Fruit fly (Drosophila melanogaster) whole organism, prepupa: ENCODE data around the gene p.

Source experiments
- CG6276 ChIP-seq: fragments of 200-800 bp; sonication (Bioruptor generic); optimal IDR thresholded peaks from 2 replicates; lab custom pipeline; 2017; ENCODE audit warnings: missing biosample characterization, mild to moderate bottlenecking, missing genetic modification characterization
- CG8319 ChIP-seq: fragments of 200-800 bp; sonication (Bioruptor generic); optimal IDR thresholded peaks from 3 replicates; lab custom pipeline; 2016; ENCODE audit warnings: missing biosample characterization, missing genetic modification characterization
- Ets21C ChIP-seq: fragments of 200-800 bp; sonication (Bioruptor generic); optimal IDR thresholded peaks from 3 replicates; lab custom pipeline; 2016; ENCODE audit warnings: missing biosample characterization, missing genetic modification characterization
- Hr39 ChIP-seq: fragments of 200-800 bp; sonication (Bioruptor generic); optimal IDR thresholded peaks from 2 replicates; lab custom pipeline; 2016; ENCODE audit warnings: missing biosample characterization, missing genetic modification characterization
- achi ChIP-seq: fragments of 200-800 bp; sonication (Bioruptor generic); optimal IDR thresholded peaks from 3 replicates; lab custom pipeline; 2016; ENCODE audit warnings: missing biosample characterization, missing genetic modification characterization
- net ChIP-seq: fragments of 200-800 bp; sonication (Bioruptor generic); optimal IDR thresholded peaks from 3 replicates; lab custom pipeline; 2016; ENCODE audit warnings: missing biosample characterization, missing genetic modification characterization

dm6 chr3R:8697772-8698259 is 27.3 kb upstream of the p start, which contains the start of gene hb:
- no peak for TF ChIP-seq CG8319 (GFP tag; lab: Kevin White, UChicago)
- no peak for TF ChIP-seq CG6276 (GFP tag; lab: Kevin White, UChicago)
- TF ChIP-seq achi (GFP tag; lab: Kevin White, UChicago) = no peak
- TF ChIP-seq net (GFP tag; lab: Kevin White, UChicago) = no peak
- TF ChIP-seq Ets21C (GFP tag; lab: Kevin White, UChicago) = no peak
- TF ChIP-seq Hr39 (GFP tag; lab: Kevin White, UChicago) = no peak
